Fruit fly (Drosophila melanogaster) whole organism, adult: ENCODE results near the gene CG7208.

Source experiments
- CG1620 ChIP-seq: fragments of 200-800 bp; sonication (Bioruptor generic); optimal IDR thresholded peaks from 2 replicates; lab custom pipeline; 2016; ENCODE audit warnings: missing biosample characterization, missing genetic modification characterization
- CG33017 ChIP-seq: fragments of 200-800 bp; sonication (Bioruptor generic); optimal IDR thresholded peaks from 2 replicates; lab custom pipeline; 2018; ENCODE audit warnings: missing biosample characterization, mild to moderate bottlenecking, missing genetic modification characterization, moderate library complexity
- CG5204 ChIP-seq: fragments of 200-800 bp; sonication (Bioruptor generic); optimal IDR thresholded peaks from 2 replicates; lab custom pipeline; 2016; ENCODE audit warnings: missing biosample characterization, missing genetic modification characterization
- CG7101 ChIP-seq: fragments of 200-800 bp; sonication (Bioruptor generic); optimal IDR thresholded peaks from 2 replicates; lab custom pipeline; 2018; ENCODE audit warnings: missing biosample characterization, mild to moderate bottlenecking, missing genetic modification characterization, moderate library complexity
- Clk ChIP-seq: fragments of 200-800 bp; sonication (Bioruptor generic); optimal IDR thresholded peaks from 2 replicates; lab custom pipeline; 2017; ENCODE audit warnings: missing biosample characterization, missing genetic modification characterization
- Hr96 ChIP-seq: fragments of 200-800 bp; sonication (Bioruptor generic); optimal IDR thresholded peaks from 2 replicates; lab custom pipeline; 2016; ENCODE audit warnings: missing biosample characterization, missing genetic modification characterization
- bab1 ChIP-seq: fragments of 200-800 bp; sonication (Bioruptor generic); optimal IDR thresholded peaks from 3 replicates; lab custom pipeline; 2019; ENCODE audit warnings: missing biosample characterization, mild to moderate bottlenecking, missing genetic modification characterization, moderate library complexity
- cic ChIP-seq: fragments of 200-800 bp; sonication (Bioruptor generic); optimal IDR thresholded peaks from 2 replicates; lab custom pipeline; 2017; ENCODE audit warnings: missing biosample characterization, mild to moderate bottlenecking, missing genetic modification characterization, moderate library complexity
- cnc ChIP-seq, 2 experiments: fragments of >200 bp; optimal IDR thresholded peaks; 2 replicates each; lab custom pipeline; 2017
- kay ChIP-seq: fragments of 200-800 bp; sonication (Bioruptor generic); peaks from one replicate; lab custom pipeline; 2016; ENCODE audit warnings: missing biosample characterization, missing genetic modification characterization, borderline replicate concordance
- ovo ChIP-seq: fragments of 200-800 bp; sonication (Bioruptor generic); optimal IDR thresholded peaks from 2 replicates; lab custom pipeline; 2016; ENCODE audit warnings: missing biosample characterization, missing genetic modification characterization
- pad ChIP-seq: fragments of 200-800 bp; sonication (Bioruptor generic); optimal IDR thresholded peaks from 3 replicates; lab custom pipeline; 2017; ENCODE audit warnings: missing biosample characterization, missing genetic modification characterization, mild to moderate bottlenecking, moderate library complexity, missing genetic modification reagents
- tj ChIP-seq: fragments of 200-800 bp; sonication (Bioruptor generic); optimal IDR thresholded peaks from 3 replicates; lab custom pipeline; 2017; ENCODE audit warnings: missing biosample characterization, mild to moderate bottlenecking, missing genetic modification characterization, moderate library complexity
- toe ChIP-seq: fragments of 200-800 bp; sonication (Bioruptor generic); optimal IDR thresholded peaks from 2 replicates; lab custom pipeline; 2016; ENCODE audit warnings: missing biosample characterization, missing genetic modification characterization

DNA sequence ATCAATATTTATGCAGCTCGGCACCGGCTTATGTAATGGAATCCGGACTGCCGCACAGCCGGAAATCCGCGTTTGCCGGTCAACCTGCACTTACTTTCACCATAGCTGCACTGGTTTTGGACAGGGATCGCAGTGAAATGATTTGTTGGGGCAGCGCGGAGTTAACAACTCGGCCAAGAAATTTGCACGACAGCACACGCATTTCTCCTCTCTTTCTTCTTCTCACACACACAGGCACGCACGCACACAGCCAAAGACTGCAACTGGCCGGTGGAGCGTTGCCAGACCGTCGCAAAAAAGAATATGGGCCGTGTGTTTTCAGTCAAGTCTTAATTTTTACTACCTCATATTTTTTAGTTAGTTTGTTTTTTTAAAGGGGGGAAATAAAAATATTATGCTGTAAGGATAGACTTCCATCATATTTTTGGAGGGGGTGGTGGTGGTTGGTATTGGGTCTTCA is 19.2 kb downstream of the CG7208 start:
- TF ChIP-seq CG33017 (peak; percentile 11), toe (GFP tag; lab: Kevin White, UChicago) (no peak), Clk (GFP tag; lab: Kevin White, UChicago) (no peak), tj (GFP tag; lab: Kevin White, UChicago) (peak; percentile 25), cic (no peak), pad (no peak), CG1620 (GFP tag; lab: Kevin White, UChicago) (no peak), cnc (optimal IDR thresholded peaks at IDR 0.05; lab: Kevin White, UChicago) (no peak), Hr96 (GFP tag; lab: Kevin White, UChicago) (no peak), ovo (GFP tag; lab: Kevin White, UChicago) (no peak), bab1 (GFP tag; lab: Kevin White, UChicago) (no peak), kay (no peak), CG7101 (tag; lab: Kevin White, UChicago) (no peak), CG5204 (no peak)
